Worm (Caenorhabditis elegans) whole organism, late embryonic: Measurements from ENCODE around the gene srbc-38.

ENCODE experiments used
- ama-1 ChIP-seq: fragments of 150-350 bp; optimal IDR thresholded peaks from 2 replicates; lab custom pipeline; 2014
- ceh-24 ChIP-seq: sonication (generic microtip); optimal IDR thresholded peaks from 2 replicates; lab custom pipeline; 2016; ENCODE audit warnings: mild to moderate bottlenecking, missing genetic modification characterization, missing compliant biosample characterization
- ets-4 ChIP-seq: sonication (generic microtip); optimal IDR thresholded peaks from 2 replicates; lab custom pipeline; 2016; ENCODE audit warnings: missing genetic modification characterization, missing compliant biosample characterization
- fkh-6 ChIP-seq: sonication (generic microtip); optimal IDR thresholded peaks from 2 replicates; lab custom pipeline; 2016; ENCODE audit warnings: missing genetic modification characterization, missing compliant biosample characterization
- gmeb-2 ChIP-seq: sonication (generic microtip); optimal IDR thresholded peaks from 2 replicates; lab custom pipeline; 2016; ENCODE audit warnings: missing genetic modification characterization, inconsistent platforms, missing compliant biosample characterization
- pqm-1 ChIP-seq: sonication (generic microtip); optimal IDR thresholded peaks from 2 replicates; lab custom pipeline; 2016; ENCODE audit warnings: missing genetic modification characterization, missing compliant biosample characterization
- rnt-1 ChIP-seq: sonication (generic microtip); optimal IDR thresholded peaks from 2 replicates; lab custom pipeline; 2016; ENCODE audit warnings: missing genetic modification characterization, missing compliant biosample characterization
- tbx-7 ChIP-seq: sonication (generic microtip); optimal IDR thresholded peaks from 2 replicates; lab custom pipeline; 2016; ENCODE audit warnings: missing genotype, missing genetic modification characterization, missing compliant biosample characterization
- zip-5 ChIP-seq: sonication (generic microtip); optimal IDR thresholded peaks from 2 replicates; lab custom pipeline; 2016; ENCODE audit warnings: missing genetic modification characterization, missing compliant biosample characterization

- no peak for TF ChIP-seq rnt-1 (tag; lab: Kevin White, UChicago)
- TF ChIP-seq gmeb-2 (tag; lab: Kevin White, UChicago), result no peak
- no peak for TF ChIP-seq ets-4
- TF ChIP-seq zip-5 (tag; lab: Kevin White, UChicago), result no peak
- TF ChIP-seq pqm-1 (tag; lab: Kevin White, UChicago), result no peak
- TF ChIP-seq ama-1 (lab: Kevin White, UChicago), result no peak
- TF ChIP-seq tbx-7, result no peak
- TF ChIP-seq fkh-6 (tag; lab: Kevin White, UChicago), result no peak
- TF ChIP-seq ceh-24 (tag; lab: Kevin White, UChicago), result no peak
These were observed 49.3 kb upstream of the srbc-38 start, which contains the start of gene srh-246 for ce11 chrV:657678-658077.
